Worm (Caenorhabditis elegans) whole organism, early embryonic: ENCODE data around the gene nft-1.

Experiments
- aly-1 ChIP-seq: sonication (generic microtip); optimal IDR thresholded peaks from 2 replicates; lab custom pipeline; 2016; ENCODE audit warnings: missing genetic modification characterization, missing compliant biosample characterization
- ama-1 ChIP-seq: fragments of 150-350 bp; optimal IDR thresholded peaks from 2 replicates; lab custom pipeline; 2014
- ceh-36 ChIP-seq: sonication (generic microtip); optimal IDR thresholded peaks from 2 replicates; lab custom pipeline; 2016; ENCODE audit warnings: missing genetic modification characterization, inconsistent platforms, missing compliant biosample characterization
- flt-1 ChIP-seq: fragments of 200-800 bp; sonication (Bioruptor generic); IDR thresholded peaks from 2 replicates; pipeline ENCODE4 v1.3.6; 2022; ENCODE audit warnings: missing genetic modification characterization, missing compliant biosample characterization
- hmg-4 ChIP-seq: fragments of 200-800 bp; sonication (Bioruptor generic); optimal IDR thresholded peaks from 2 replicates; lab custom pipeline; 2018; ENCODE audit warnings: mild to moderate bottlenecking, missing genetic modification characterization, missing compliant biosample characterization
- pes-1 ChIP-seq: fragments of 200-800 bp; sonication (Bioruptor generic); IDR thresholded peaks from 2 replicates; pipeline ENCODE4 v1.3.6; 2022; ENCODE audit warnings: missing genetic modification reagents, missing genetic modification characterization, missing compliant biosample characterization
- tra-4 ChIP-seq: sonication (generic microtip); optimal IDR thresholded peaks from 2 replicates; lab custom pipeline; 2017; ENCODE audit warnings: missing genetic modification characterization, missing compliant biosample characterization

ce11 chrIII:11892939-11893338 lies 30.7 kb upstream of the nft-1 start, which contains the start of gene Y56A3A.41:
- TF ChIP-seq tra-4 (tag; lab: Kevin White, UChicago), result no peak
- no peak for TF ChIP-seq ama-1
- TF ChIP-seq aly-1 (tag; lab: Kevin White, UChicago), result no peak
- TF ChIP-seq ceh-36, result no peak
- TF ChIP-seq flt-1 (GFP tag; lab: Robert Waterston, UW), result no peak
- no peak for TF ChIP-seq hmg-4 (GFP tag; lab: Kevin White, UChicago)
- no peak for TF ChIP-seq pes-1
